Worm (Caenorhabditis elegans) whole organism, midembryonic: Measurements from ENCODE around the gene abi-1.

Experiments used
- flt-1 ChIP-seq: fragments of 200-800 bp; sonication (Bioruptor generic); IDR thresholded peaks from 2 replicates; pipeline ENCODE4 v1.3.6; 2022; ENCODE audit warnings: missing genetic modification characterization, missing compliant biosample characterization
- ztf-23 ChIP-seq: fragments of 200-800 bp; sonication (Bioruptor generic); IDR thresholded peaks from 2 replicates; pipeline ENCODE4 v1.3.6; 2022; ENCODE audit warnings: missing genetic modification reagents, missing genetic modification characterization, missing compliant biosample characterization

DNA sequence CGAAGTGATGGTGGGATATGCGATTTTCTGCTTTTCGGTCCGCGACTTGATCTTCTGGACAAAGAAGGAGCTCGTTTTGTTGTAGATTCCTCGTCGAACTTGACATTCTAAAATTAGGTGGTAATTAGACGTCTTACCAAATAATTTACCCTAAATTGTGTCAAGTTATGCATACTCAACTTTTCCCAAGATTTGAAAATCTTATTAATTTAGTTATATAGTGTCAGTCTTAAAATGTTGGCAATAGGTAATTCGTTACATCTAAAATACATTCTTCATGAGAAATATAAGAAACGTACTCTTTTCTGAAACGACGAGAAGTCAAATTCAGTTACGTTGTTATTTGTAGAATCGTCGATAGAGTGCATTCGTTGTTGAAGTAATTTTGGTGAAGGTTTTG is 15.0 kb upstream of the abi-1 start:
- TF ChIP-seq ztf-23 (GFP tag; lab: Robert Waterston, UW) (no peak), flt-1 (GFP tag; lab: Robert Waterston, UW) (no peak)
